Fruit fly (Drosophila melanogaster): ENCODE data around the gene CG9396.

Gene CG9396

DNA sequence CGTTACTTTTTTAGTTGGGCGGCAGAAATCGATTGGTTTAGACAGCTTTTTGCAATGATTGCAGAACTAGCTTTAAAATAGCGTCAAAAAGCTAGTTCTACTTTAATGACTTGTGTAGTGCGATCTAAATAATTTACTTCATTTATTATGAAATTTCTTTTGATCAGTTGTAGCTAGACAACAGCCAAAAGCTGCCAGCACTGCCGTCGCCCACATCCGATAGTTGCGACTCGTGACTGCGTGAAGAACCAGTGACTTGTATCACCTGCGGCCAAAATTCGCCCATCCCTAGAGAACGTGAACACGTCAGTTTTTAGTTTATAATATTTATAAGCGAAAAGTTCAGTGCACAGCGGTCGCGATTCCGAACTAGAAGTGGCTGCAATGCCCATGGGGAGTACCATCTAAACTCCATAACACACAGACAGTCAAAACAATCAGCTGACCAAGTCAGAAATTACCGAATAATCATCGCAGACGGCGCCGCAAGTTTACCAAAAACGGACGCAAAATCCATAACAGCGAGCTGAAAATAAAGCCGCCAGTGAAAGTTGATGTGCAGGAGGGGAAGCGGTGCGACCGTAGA lies 15.3 kb upstream of the CG9396 start, which contains the start of gene P58IPK (continued):
- peak; percentile 38 for TF ChIP-seq pb (GFP tag; optimal IDR thresholded peaks at IDR 0.05)
- peak; percentile 85 for TF ChIP-seq CG34422 (GFP tag; IDR thresholded peaks at IDR 0.05)
- TF ChIP-seq CG12219 (GFP tag; optimal IDR thresholded peaks at IDR 0.05): no peak
- peak; percentile 52 for TF ChIP-seq Ptx1 (GFP tag; IDR thresholded peaks at IDR 0.05)
- TF ChIP-seq jigr1 (GFP tag; IDR thresholded peaks at IDR 0.05): no peak
- TF ChIP-seq chinmo (GFP tag; IDR thresholded peaks at IDR 0.05; ENCODE audit: partially characterized antibody): peak; percentile 73; the same call in 2 of the 4 replicates
- TF ChIP-seq CG42726 (GFP tag; IDR thresholded peaks at IDR 0.05; ENCODE audit: partially characterized antibody): peak; percentile 96
- TF ChIP-seq Doc2 (GFP tag; IDR thresholded peaks at IDR 0.05): no peak
- peak; percentile 91 for TF ChIP-seq HmgZ (tag; optimal IDR thresholded peaks at IDR 0.05)
- no peak for TF ChIP-seq cad (GFP tag; optimal IDR thresholded peaks at IDR 0.05)
- TF ChIP-seq HLHmδ (GFP tag; optimal IDR thresholded peaks at IDR 0.05): no peak
- TF ChIP-seq aop (GFP tag; IDR thresholded peaks at IDR 0.05): no peak
- peak; percentile 27 for TF ChIP-seq CG8388 (GFP tag; optimal IDR thresholded peaks at IDR 0.05)
- 0 out of 3 replicates have a peak, but pooled peaks have one; percentile 11 for TF ChIP-seq ase (GFP tag; IDR thresholded peaks at IDR 0.05)
- TF ChIP-seq az2 (GFP tag; optimal IDR thresholded peaks at IDR 0.05): peak; percentile 64
- TF ChIP-seq inv (GFP tag; IDR thresholded peaks at IDR 0.05; ENCODE audit: partially characterized antibody): peak; percentile 96
- peak; percentile 52 for TF ChIP-seq slp2 (GFP tag; optimal IDR thresholded peaks at IDR 0.05)
- peak; percentile 77 for TF ChIP-seq CG3847 (GFP tag; IDR thresholded peaks at IDR 0.05)
- no peak for TF ChIP-seq CG16779 (GFP tag; IDR thresholded peaks at IDR 0.05)
- peak; percentile 34 for TF ChIP-seq da (GFP tag; optimal IDR thresholded peaks at IDR 0.05)
- TF ChIP-seq Blimp-1 (GFP tag; optimal IDR thresholded peaks at IDR 0.05): peak; percentile 49
- TF ChIP-seq al (GFP tag; IDR thresholded peaks at IDR 0.05): peak; percentile 52
- peak; percentile 45; the same call in 1 of the 2 replicates for TF ChIP-seq CG11247 (GFP tag; IDR thresholded peaks at IDR 0.05)
- peak; percentile 68 for TF ChIP-seq Dek (tag; optimal IDR thresholded peaks at IDR 0.05)
- TF ChIP-seq ATbp (GFP tag; optimal IDR thresholded peaks at IDR 0.05): no peak
- TF ChIP-seq ranshi (GFP tag; IDR thresholded peaks at IDR 0.05): peak; percentile 59
- no peak for TF ChIP-seq org-1 (GFP tag; optimal IDR thresholded peaks at IDR 0.05)
- TF ChIP-seq CG10462 (GFP tag; optimal IDR thresholded peaks at IDR 0.05): peak; percentile 34
- no peak for TF ChIP-seq Nf-YA (GFP tag; IDR thresholded peaks at IDR 0.05)
- TF ChIP-seq cwo (GFP tag; optimal IDR thresholded peaks at IDR 0.05): no peak
- no peak for TF ChIP-seq tll (GFP tag; optimal IDR thresholded peaks at IDR 0.05)
- TF ChIP-seq CG7357 (GFP tag; IDR thresholded peaks at IDR 0.05): 0 out of 3 replicates have a peak, but pooled peaks have one; percentile 35
- TF ChIP-seq sim (GFP tag; IDR thresholded peaks at IDR 0.05): no peak
- TF ChIP-seq gcm2 (GFP tag; optimal IDR thresholded peaks at IDR 0.05): no peak
- peak; percentile 33 for TF ChIP-seq CG4854 (GFP tag; optimal IDR thresholded peaks at IDR 0.05)
- TF ChIP-seq eve (GFP tag; optimal IDR thresholded peaks at IDR 0.05): no peak
- TF ChIP-seq Lhr (GFP tag; optimal IDR thresholded peaks at IDR 0.05): peak; percentile 65
- TF ChIP-seq sug (tag; optimal IDR thresholded peaks at IDR 0.05): peak; percentile 71
- peak; percentile 2 for TF ChIP-seq CG7556 (GFP tag; optimal IDR thresholded peaks at IDR 0.05)
- peak; percentile 6 for TF ChIP-seq grn (GFP tag; optimal IDR thresholded peaks at IDR 0.05)
- peak; percentile 79 for TF ChIP-seq MBD-R2 (GFP tag; IDR thresholded peaks at IDR 0.05)
- no peak for TF ChIP-seq bigmax (GFP tag; optimal IDR thresholded peaks at IDR 0.05)
- TF ChIP-seq CG12769 (tag; optimal IDR thresholded peaks at IDR 0.05): peak; percentile 69
- TF ChIP-seq Pdp1 (GFP tag; optimal IDR thresholded peaks at IDR 0.05): peak; percentile 75 to 83
- no peak for TF ChIP-seq CG17612 (GFP tag; IDR thresholded peaks at IDR 0.05)
- no peak for TF ChIP-seq CG8359 (GFP tag; optimal IDR thresholded peaks at IDR 0.05; ENCODE audit: borderline replicate concordance)
- TF ChIP-seq Mes4 (GFP tag; optimal IDR thresholded peaks at IDR 0.05): peak; percentile 36
- TF ChIP-seq CG7963 (GFP tag; IDR thresholded peaks at IDR 0.05; ENCODE audit: partially characterized antibody): peak; percentile 90
- peak; percentile 88 for TF ChIP-seq hbn (GFP tag; IDR thresholded peaks at IDR 0.05; ENCODE audit: partially characterized antibody)
- TF ChIP-seq cas (GFP tag; IDR thresholded peaks at IDR 0.05): peak; percentile 38; the same call in 1 of the 2 replicates

All from whole organism, embryonic.